Worm (Caenorhabditis elegans): ENCODE data around the gene srh-5.

Gene srh-5

ce11 chrV:1713761-1714160, 28.3 kb downstream of the srh-5 start:
- TF ChIP-seq ets-5 (GFP tag; IDR thresholded peaks at IDR 0.05) (0 out of 2 replicates have a peak, but pooled peaks have one; percentile 17), unc-98 (GFP tag; IDR thresholded peaks at IDR 0.05) (peak; percentile 44; the same call in 1 of the 2 replicates), grh-1 (GFP tag; IDR thresholded peaks at IDR 0.05) (0 out of 2 replicates have a peak, but pooled peaks have one; percentile 18), mab-9 (GFP tag; IDR thresholded peaks at IDR 0.05) (peak; percentile 58; the same call in 1 of the 2 replicates), ceh-88 (GFP tag; IDR thresholded peaks at IDR 0.05) (peak; percentile 20; the same call in 1 of the 2 replicates)

DNA sequence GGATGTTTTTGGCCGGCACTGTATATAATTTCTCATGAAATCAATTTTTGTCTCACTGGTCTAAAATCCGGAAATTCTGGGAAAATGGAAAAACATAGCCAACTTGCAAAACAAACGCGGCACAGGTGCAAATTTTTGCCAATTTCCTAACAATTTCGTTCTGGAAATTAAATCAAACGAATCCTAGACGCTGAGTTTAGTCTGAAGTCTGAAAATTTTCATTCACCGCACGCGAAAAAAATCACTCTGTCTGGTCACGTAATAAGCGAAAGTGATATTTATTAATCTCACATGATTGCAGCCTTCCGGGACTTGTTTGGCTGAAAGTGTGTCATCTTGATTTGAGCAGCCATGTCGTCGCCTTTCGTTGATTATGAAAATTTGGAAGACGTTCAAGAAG, 31.5 kb downstream of the srh-5 start, which contains the start of gene srw-103:
Gene srw-103, plus strand, starts transcription at position 301 of the 400 bp plus-strand sequence.
- TF ChIP-seq fkh-8 (tag; optimal IDR thresholded peaks at IDR 0.05) (peak; percentile 7), egl-13 (tag; optimal IDR thresholded peaks at IDR 0.05) (no peak)

ce11 chrV:1718232-1718631, 32.8 kb downstream of the srh-5 start:
- no peak for TF ChIP-seq nhr-19 (GFP tag; conservative IDR thresholded peaks at IDR 0.05)
- no peak for TF ChIP-seq lin-14 (GFP tag; optimal IDR thresholded peaks at IDR 0.05)
- peak; percentile 52 for TF ChIP-seq nhr-71 (tag; optimal IDR thresholded peaks at IDR 0.05)
- peak; percentile 60 for TF ChIP-seq fkh-8 (tag; optimal IDR thresholded peaks at IDR 0.05)
- TF ChIP-seq nhr-11 (tag; optimal IDR thresholded peaks at IDR 0.05), result peak; percentile 13
- no peak for TF ChIP-seq unc-62 (GFP tag; optimal IDR thresholded peaks at IDR 0.05)
- TF ChIP-seq ceh-8 (GFP tag; optimal IDR thresholded peaks at IDR 0.05), result peak; percentile 68

- TF ChIP-seq ceh-8 (GFP tag; optimal IDR thresholded peaks at IDR 0.05) (peak; percentile 81), nhr-47 (tag; optimal IDR thresholded peaks at IDR 0.05) (peak; percentile 21), nhr-77 (tag; optimal IDR thresholded peaks at IDR 0.05) (no peak), fkh-4 (tag; optimal IDR thresholded peaks at IDR 0.05; ENCODE audit: borderline replicate concordance) (no peak)
Observed at ce11 chrV:1719927-1720326, 34.5 kb downstream of the srh-5 start, which contains the start of gene srw-102. srw-102 (plus strand) TSS chrV:1720227.

ce11 chrV:1721966-1722365, 36.5 kb downstream of the srh-5 start, which contains the start of gene srw-101:
srw-101 (plus strand) TSS chrV:1722266.
- no peak for TF ChIP-seq ceh-82 (tag; optimal IDR thresholded peaks at IDR 0.05)
- no peak for TF ChIP-seq ceh-63 (GFP tag; optimal IDR thresholded peaks at IDR 0.05)
- TF ChIP-seq nhr-28 (tag; optimal IDR thresholded peaks at IDR 0.05), result no peak
- no peak for TF ChIP-seq nhr-85 (tag)
- no peak for TF ChIP-seq ceh-90 (tag; optimal IDR thresholded peaks at IDR 0.05)
- no peak for TF ChIP-seq skn-1 (tag; optimal IDR thresholded peaks at IDR 0.05)
- TF ChIP-seq lsy-2 (tag; optimal IDR thresholded peaks at IDR 0.05), result no peak
- no peak for TF ChIP-seq efl-1 (optimal IDR thresholded peaks at IDR 0.05)
- TF ChIP-seq efl-1 (GFP tag; optimal IDR thresholded peaks at IDR 0.05 in 1 of 2), result no peak
- no peak for TF ChIP-seq ceh-8 (GFP tag; optimal IDR thresholded peaks at IDR 0.05)
- TF ChIP-seq C34B4.2 (tag; optimal IDR thresholded peaks at IDR 0.05), result no peak
- no peak for TF ChIP-seq nhr-77 (tag; optimal IDR thresholded peaks at IDR 0.05)
- no peak for TF ChIP-seq egl-13 (tag; optimal IDR thresholded peaks at IDR 0.05)
- no peak for TF ChIP-seq grh-1 (GFP tag; IDR thresholded peaks at IDR 0.05)
- no peak for TF ChIP-seq sup-37 (GFP tag; optimal IDR thresholded peaks at IDR 0.05)
- TF ChIP-seq pag-3 (tag; optimal IDR thresholded peaks at IDR 0.05; ENCODE audit: borderline replicate concordance, insufficient read depth), result no peak
- TF ChIP-seq fkh-8 (tag; optimal IDR thresholded peaks at IDR 0.05), result no peak
- TF ChIP-seq snpc-4 (tag; optimal IDR thresholded peaks at IDR 0.05), result no peak
- no peak for TF ChIP-seq hlh-4 (tag; optimal IDR thresholded peaks at IDR 0.05)
- TF ChIP-seq lin-14 (GFP tag; optimal IDR thresholded peaks at IDR 0.05), result no peak

- TF ChIP-seq grh-1 (GFP tag; IDR thresholded peaks at IDR 0.05) (no peak), lin-35 (GFP tag; optimal IDR thresholded peaks at IDR 0.05) (no peak), hlh-17 (GFP tag; optimal IDR thresholded peaks at IDR 0.05; ENCODE audit: borderline replicate concordance) (no peak), F16B12.6 (tag; optimal IDR thresholded peaks at IDR 0.05) (no peak), lin-13 (GFP tag; optimal IDR thresholded peaks at IDR 0.05) (no peak), dsc-1 (tag; optimal IDR thresholded peaks at IDR 0.05) (no peak), zag-1 (tag; optimal IDR thresholded peaks at IDR 0.05) (no peak), nhr-47 (tag; optimal IDR thresholded peaks at IDR 0.05) (no peak), ets-5 (GFP tag; IDR thresholded peaks at IDR 0.05) (no peak), pax-3 (tag; optimal IDR thresholded peaks at IDR 0.05) (no peak), nhr-71 (tag; optimal IDR thresholded peaks at IDR 0.05) (no peak), C34B4.2 (tag; optimal IDR thresholded peaks at IDR 0.05) (no peak), ceh-8 (GFP tag; optimal IDR thresholded peaks at IDR 0.05) (no peak)
Observed at ce11 chrV:1725353-1725752, 39.9 kb downstream of the srh-5 start, which contains the start of gene sri-27. sri-27 (plus strand) TSS chrV:1725653.
